Worm (Caenorhabditis elegans) whole organism, early embryonic: ENCODE data around the gene clec-48.

Experiments
- B0310.2 ChIP-seq: sonication (generic microtip); optimal IDR thresholded peaks from 2 replicates; lab custom pipeline; 2016; ENCODE audit warnings: mild to moderate bottlenecking, missing genetic modification characterization, missing compliant biosample characterization
- ama-1 ChIP-seq: fragments of 150-350 bp; optimal IDR thresholded peaks from 2 replicates; lab custom pipeline; 2014
- ceh-13 ChIP-seq: fragments of 200-800 bp; sonication (Bioruptor generic); optimal IDR thresholded peaks from 2 replicates; lab custom pipeline; 2018; ENCODE audit warnings: mild to moderate bottlenecking, missing genetic modification characterization, missing compliant biosample characterization
- ceh-36 ChIP-seq: sonication (generic microtip); optimal IDR thresholded peaks from 2 replicates; lab custom pipeline; 2016; ENCODE audit warnings: missing genetic modification characterization, inconsistent platforms, missing compliant biosample characterization
- ets-7 ChIP-seq: sonication (generic microtip); optimal IDR thresholded peaks from 2 replicates; lab custom pipeline; 2016; ENCODE audit warnings: missing genotype, missing genetic modification characterization, missing compliant biosample characterization
- hmg-4 ChIP-seq: fragments of 200-800 bp; sonication (Bioruptor generic); optimal IDR thresholded peaks from 2 replicates; lab custom pipeline; 2018; ENCODE audit warnings: mild to moderate bottlenecking, missing genetic modification characterization, missing compliant biosample characterization
- scrt-1 ChIP-seq: fragments of 200-800 bp; sonication (Bioruptor generic); IDR thresholded peaks from 2 replicates; pipeline ENCODE4 v1.3.6; 2022; ENCODE audit warnings: missing genetic modification characterization, missing compliant biosample characterization
- tra-4 ChIP-seq: sonication (generic microtip); optimal IDR thresholded peaks from 2 replicates; lab custom pipeline; 2017; ENCODE audit warnings: missing genetic modification characterization, missing compliant biosample characterization

- TF ChIP-seq ceh-13 (GFP tag; lab: Kevin White, UChicago) (no peak), ceh-36 (no peak), ama-1 (no peak), hmg-4 (GFP tag; lab: Kevin White, UChicago) (no peak), ets-7 (no peak), tra-4 (tag; lab: Kevin White, UChicago) (no peak), scrt-1 (GFP tag; lab: Robert Waterston, UW) (no peak), B0310.2 (tag; lab: Kevin White, UChicago) (no peak)
These were observed 346 bp downstream of the clec-48 start for ce11 chrV:18158172-18158571.
